Fruit fly (Drosophila melanogaster) whole organism, embryonic: Measurements from ENCODE around the gene obst-J.

Source experiments
- ATbp ChIP-seq: fragments of 200-800 bp; sonication (Bioruptor generic); optimal IDR thresholded peaks from 2 replicates; lab custom pipeline; 2017; ENCODE audit warnings: missing biosample characterization, mild to moderate bottlenecking, missing genetic modification characterization, missing genetic modification reagents
- Adf1 ChIP-seq: fragments of 200-800 bp; sonication (Bioruptor generic); IDR thresholded peaks from 2 replicates; pipeline ENCODE4 v1.3.6; 2022; ENCODE audit warnings: missing biosample characterization, missing genetic modification characterization
- Atf6 ChIP-seq: fragments of 200-800 bp; sonication (Bioruptor generic); IDR thresholded peaks from 2 replicates; pipeline ENCODE4 v1.3.6; 2022; ENCODE audit warnings: missing biosample characterization, missing genetic modification characterization
- B-H1 ChIP-seq: fragments of 200-800 bp; sonication (Bioruptor generic); IDR thresholded peaks from 3 replicates; pipeline ENCODE4 v1.3.6; 2022; ENCODE audit warnings: missing biosample characterization, missing genetic modification characterization
- CG11456 ChIP-seq: fragments of 200-800 bp; sonication (Bioruptor generic); IDR thresholded peaks from 3 replicates; pipeline ENCODE4 v1.3.6; 2022; ENCODE audit warnings: missing biosample characterization, missing genetic modification characterization
- CG11696 ChIP-seq: fragments of 200-800 bp; sonication (Bioruptor generic); IDR thresholded peaks from 2 replicates; pipeline ENCODE4 v1.3.6; 2022; ENCODE audit warnings: missing biosample characterization, missing genetic modification characterization
- CG11723 ChIP-seq: fragments of 200-800 bp; sonication (Bioruptor generic); optimal IDR thresholded peaks from 2 replicates; lab custom pipeline; 2017; ENCODE audit warnings: missing biosample characterization, mild to moderate bottlenecking, missing genetic modification characterization
- CG12071 ChIP-seq: fragments of 200-800 bp; sonication (Bioruptor generic); optimal IDR thresholded peaks from 3 replicates; lab custom pipeline; 2018; ENCODE audit warnings: missing biosample characterization, mild to moderate bottlenecking, missing genetic modification characterization
- CG12744 ChIP-seq: fragments of 200-800 bp; sonication (Bioruptor generic); optimal IDR thresholded peaks from 2 replicates; lab custom pipeline; 2016; ENCODE audit warnings: missing biosample characterization, missing genetic modification characterization
- CG15011 ChIP-seq: fragments of 200-800 bp; sonication (Bioruptor generic); optimal IDR thresholded peaks from 3 replicates; lab custom pipeline; 2018; ENCODE audit warnings: missing biosample characterization, mild to moderate bottlenecking, missing genetic modification characterization
- CG15601 ChIP-seq: fragments of 200-800 bp; sonication (Bioruptor generic); optimal IDR thresholded peaks from 3 replicates; lab custom pipeline; 2019; ENCODE audit warnings: missing biosample characterization, mild to moderate bottlenecking, missing genetic modification characterization, moderate library complexity
- CG1602 ChIP-seq: fragments of 200-800 bp; sonication (Bioruptor generic); optimal IDR thresholded peaks from 3 replicates; lab custom pipeline; 2016; ENCODE audit warnings: missing biosample characterization, missing genetic modification characterization
- CG17912 ChIP-seq: fragments of 200-800 bp; sonication (Bioruptor generic); optimal IDR thresholded peaks from 2 replicates; lab custom pipeline; 2018; ENCODE audit warnings: missing biosample characterization, mild to moderate bottlenecking, missing genetic modification characterization
- CG2120 ChIP-seq: fragments of 200-800 bp; sonication (Bioruptor generic); optimal IDR thresholded peaks from 3 replicates; lab custom pipeline; 2016; ENCODE audit warnings: missing biosample characterization, missing genetic modification characterization
- CG2129 ChIP-seq: fragments of 200-800 bp; sonication (Bioruptor generic); IDR thresholded peaks from 2 replicates; pipeline ENCODE4 v1.3.6; 2022; ENCODE audit warnings: missing biosample characterization, missing genetic modification characterization; ENCODE audit not compliant: partially characterized antibody
- CG31441 ChIP-seq: fragments of 200-800 bp; sonication (Bioruptor generic); IDR thresholded peaks from 2 replicates; pipeline ENCODE4 v1.3.6; 2022; ENCODE audit warnings: missing biosample characterization, missing genetic modification characterization
- CG34224 ChIP-seq: fragments of 200-800 bp; sonication (Bioruptor generic); IDR thresholded peaks from 3 replicates; pipeline ENCODE4 v1.3.6; 2022; ENCODE audit warnings: missing biosample characterization, missing genetic modification characterization; ENCODE audit not compliant: partially characterized antibody
- CG34376 ChIP-seq: fragments of 200-800 bp; sonication (Bioruptor generic); optimal IDR thresholded peaks from 2 replicates; lab custom pipeline; 2018; ENCODE audit warnings: missing biosample characterization, mild to moderate bottlenecking, missing genetic modification characterization
- CG34422 ChIP-seq: fragments of 200-800 bp; sonication (Bioruptor generic); IDR thresholded peaks from 3 replicates; pipeline ENCODE4 v1.3.6; 2022; ENCODE audit warnings: missing biosample characterization, missing genetic modification characterization
- CG42726 ChIP-seq: fragments of 200-800 bp; sonication (Bioruptor generic); IDR thresholded peaks from 2 replicates; pipeline ENCODE4 v1.3.6; 2022; ENCODE audit warnings: missing biosample characterization, missing genetic modification characterization; ENCODE audit not compliant: partially characterized antibody
- CG4424 ChIP-seq: fragments of 200-800 bp; sonication (Bioruptor generic); optimal IDR thresholded peaks from 3 replicates; lab custom pipeline; 2016; ENCODE audit warnings: missing biosample characterization, missing genetic modification characterization
- CG5180 ChIP-seq: fragments of 200-800 bp; sonication (Bioruptor generic); optimal IDR thresholded peaks from 3 replicates; lab custom pipeline; 2017; ENCODE audit warnings: missing biosample characterization, missing genetic modification characterization, mild to moderate bottlenecking, moderate library complexity, missing genetic modification reagents
- CG6272 ChIP-seq: fragments of 200-800 bp; sonication (Bioruptor generic); IDR thresholded peaks from 2 replicates; pipeline ENCODE4 v1.3.6; 2022; ENCODE audit warnings: missing biosample characterization, missing genetic modification characterization
- CG7987 ChIP-seq: fragments of 200-800 bp; sonication (Bioruptor generic); optimal IDR thresholded peaks from 2 replicates; lab custom pipeline; 2018; ENCODE audit warnings: missing biosample characterization, mild to moderate bottlenecking, missing genetic modification characterization, moderate library complexity
- CG8478 ChIP-seq: fragments of >200 bp; optimal IDR thresholded peaks from 2 replicates; lab custom pipeline; 2018
- Dbx ChIP-seq: fragments of 200-800 bp; sonication (Bioruptor generic); IDR thresholded peaks from 3 replicates; pipeline ENCODE4 v1.3.6; 2022; ENCODE audit warnings: missing biosample characterization, missing genetic modification characterization
- E2f2 ChIP-seq: fragments of 200-800 bp; sonication (Bioruptor generic); IDR thresholded peaks from 2 replicates; pipeline ENCODE4 v1.3.6; 2022; ENCODE audit warnings: missing biosample characterization, missing genetic modification characterization
- MTF-1 ChIP-seq: fragments of 200-800 bp; sonication (Bioruptor generic); optimal IDR thresholded peaks from 2 replicates; lab custom pipeline; 2018; ENCODE audit warnings: missing biosample characterization, mild to moderate bottlenecking, missing genetic modification characterization, borderline replicate concordance
- NC2β ChIP-seq: fragments of 200-800 bp; sonication (Bioruptor generic); optimal IDR thresholded peaks from 2 replicates; lab custom pipeline; 2016; ENCODE audit warnings: missing biosample characterization, missing genetic modification characterization
- Opbp ChIP-seq: fragments of 200-800 bp; sonication (Bioruptor generic); IDR thresholded peaks from 3 replicates; pipeline ENCODE4 v1.3.6; 2022; ENCODE audit warnings: missing biosample characterization, missing genetic modification characterization; ENCODE audit not compliant: partially characterized antibody
- Poxn ChIP-seq: fragments of 200-800 bp; sonication (Bioruptor generic); IDR thresholded peaks from 2 replicates; pipeline ENCODE4 v1.3.6; 2022; ENCODE audit warnings: missing biosample characterization, missing genetic modification characterization
- ab ChIP-seq: fragments of 200-800 bp; sonication (Bioruptor generic); optimal IDR thresholded peaks from 2 replicates; lab custom pipeline; 2016; ENCODE audit warnings: missing biosample characterization, missing genetic modification characterization
- abd-A ChIP-seq: fragments of 200-800 bp; sonication (Bioruptor generic); optimal IDR thresholded peaks from 3 replicates; lab custom pipeline; 2019; ENCODE audit warnings: missing biosample characterization, mild to moderate bottlenecking, missing genetic modification characterization, moderate library complexity
- az2 ChIP-seq: fragments of 200-800 bp; sonication (Bioruptor generic); optimal IDR thresholded peaks from 3 replicates; lab custom pipeline; 2016; ENCODE audit warnings: missing biosample characterization, missing genetic modification characterization
- bab2 ChIP-seq: fragments of 200-800 bp; sonication (Bioruptor generic); optimal IDR thresholded peaks from 2 replicates; lab custom pipeline; 2016; ENCODE audit warnings: missing biosample characterization, missing genetic modification characterization
- ci ChIP-seq: fragments of 200-800 bp; sonication (Bioruptor generic); IDR thresholded peaks from 3 replicates; pipeline ENCODE4 v1.3.6; 2022; ENCODE audit warnings: missing biosample characterization, missing genetic modification characterization
- fd64A ChIP-seq: fragments of 200-800 bp; sonication (Bioruptor generic); optimal IDR thresholded peaks from 3 replicates; lab custom pipeline; 2018; ENCODE audit warnings: missing biosample characterization, mild to moderate bottlenecking, missing genetic modification characterization
- gsb ChIP-seq: fragments of 200-800 bp; sonication (Bioruptor generic); IDR thresholded peaks from 2 replicates; pipeline ENCODE4 v1.3.6; 2022; ENCODE audit warnings: missing biosample characterization, missing genetic modification characterization
- ham ChIP-seq: fragments of 200-800 bp; sonication (Bioruptor generic); IDR thresholded peaks from 2 replicates; pipeline ENCODE4 v1.3.6; 2022; ENCODE audit warnings: missing biosample characterization, missing genetic modification characterization
- hth ChIP-seq: fragments of >200 bp; optimal IDR thresholded peaks from 2 replicates; lab custom pipeline; 2017; ENCODE audit warnings: inconsistent platforms
- insv ChIP-seq, 2 experiments: fragments of 200-800 bp; sonication (Bioruptor generic); optimal IDR thresholded peaks; 3 replicates each; lab custom pipeline; 2016 to 2018; ENCODE audit warnings: missing biosample characterization in 2 of 2, missing genetic modification characterization in 2 of 2
- inv ChIP-seq: fragments of 200-800 bp; sonication (Bioruptor generic); IDR thresholded peaks from 2 replicates; pipeline ENCODE4 v1.3.6; 2022; ENCODE audit warnings: missing biosample characterization, missing genetic modification characterization; ENCODE audit not compliant: partially characterized antibody
- mam ChIP-seq: fragments of 200-800 bp; sonication (Bioruptor generic); optimal IDR thresholded peaks from 3 replicates; lab custom pipeline; 2016; ENCODE audit warnings: missing biosample characterization, missing genetic modification characterization
- mirr ChIP-seq: fragments of 200-800 bp; sonication (Bioruptor generic); optimal IDR thresholded peaks from 3 replicates; lab custom pipeline; 2018; ENCODE audit warnings: missing biosample characterization, mild to moderate bottlenecking, missing genetic modification characterization
- nerfin-1 ChIP-seq: fragments of 200-800 bp; sonication (Bioruptor generic); optimal IDR thresholded peaks from 3 replicates; lab custom pipeline; 2019; ENCODE audit warnings: missing biosample characterization, mild to moderate bottlenecking, missing genetic modification characterization, moderate library complexity
- oc ChIP-seq: fragments of 200-800 bp; sonication (Bioruptor generic); optimal IDR thresholded peaks from 2 replicates; lab custom pipeline; 2018; ENCODE audit warnings: missing biosample characterization, mild to moderate bottlenecking, missing genetic modification characterization, moderate library complexity
- odd ChIP-seq: fragments of 200-800 bp; sonication (Bioruptor generic); optimal IDR thresholded peaks from 2 replicates; lab custom pipeline; 2017; ENCODE audit warnings: missing biosample characterization, mild to moderate bottlenecking, missing genetic modification characterization
- pita ChIP-seq: fragments of 200-800 bp; sonication (Bioruptor generic); optimal IDR thresholded peaks from 2 replicates; lab custom pipeline; 2017; ENCODE audit warnings: missing biosample characterization, mild to moderate bottlenecking, missing genetic modification characterization
- sr ChIP-seq: fragments of 200-800 bp; sonication (Bioruptor generic); IDR thresholded peaks from 3 replicates; pipeline ENCODE4 v1.3.6; 2022; ENCODE audit warnings: missing biosample characterization, missing genetic modification characterization
- sug ChIP-seq: fragments of 200-800 bp; optimal IDR thresholded peaks from 2 replicates; lab custom pipeline; 2019; ENCODE audit warnings: missing biosample characterization, mild to moderate bottlenecking, missing genetic modification characterization, moderate library complexity
- unc-4 ChIP-seq: fragments of 200-800 bp; sonication (Bioruptor generic); IDR thresholded peaks from 2 replicates; pipeline ENCODE4 v1.3.6; 2022; ENCODE audit warnings: missing biosample characterization, missing genetic modification characterization; ENCODE audit not compliant: partially characterized antibody
- usp ChIP-seq: fragments of >200 bp; optimal IDR thresholded peaks from 2 replicates; lab custom pipeline; 2017; ENCODE audit warnings: missing biosample characterization, missing genetic modification characterization

obst-J gene

DNA sequence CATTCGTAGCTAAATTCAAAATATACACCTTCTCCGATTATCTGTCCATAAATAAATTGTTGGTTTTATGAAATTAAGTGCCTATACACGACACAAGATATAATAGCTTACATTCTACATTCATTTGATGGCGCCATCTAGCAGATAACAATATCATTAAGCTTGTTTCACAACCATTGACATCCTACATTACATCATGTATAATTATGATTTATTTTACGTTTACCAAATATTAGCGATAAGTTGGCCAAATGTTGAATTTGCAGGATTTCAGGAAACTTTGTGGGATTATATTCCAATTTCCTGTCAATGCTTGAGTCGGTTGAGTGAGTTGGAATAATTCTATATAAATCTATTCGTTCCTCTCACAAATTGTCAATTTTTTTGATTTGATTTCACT is 34.2 kb downstream of the obst-J start (continued):
- TF ChIP-seq CG11723 (GFP tag; lab: Kevin White, UChicago), result no peak
- peak; percentile 57 for TF ChIP-seq abd-A (tag; lab: Kevin White, UChicago)
- no peak for TF ChIP-seq CG17912 (GFP tag; lab: Kevin White, UChicago)
- no peak for TF ChIP-seq oc
- peak; percentile 34; the same call in 1 of the 3 replicates for TF ChIP-seq CG34422 (GFP tag; lab: Robert Waterston, UW)
- TF ChIP-seq ATbp (GFP tag; lab: Kevin White, UChicago), result no peak
- TF ChIP-seq CG5180, result no peak
- no peak for TF ChIP-seq CG2129
- no peak for TF ChIP-seq hth (lab: Kevin White, UChicago)
- TF ChIP-seq odd, result no peak
- no peak for TF ChIP-seq E2f2 (GFP tag; lab: Robert Waterston, UW)
- no peak for TF ChIP-seq az2 (GFP tag; lab: Kevin White, UChicago)
- TF ChIP-seq Atf6 (GFP tag; lab: Robert Waterston, UW), result no peak
- no peak for TF ChIP-seq CG11696 (GFP tag; lab: Robert Waterston, UW)
- no peak for TF ChIP-seq ab (GFP tag; lab: Kevin White, UChicago)
- TF ChIP-seq MTF-1, result no peak
- TF ChIP-seq CG31441, result no peak
- TF ChIP-seq CG34224 (GFP tag; lab: Robert Waterston, UW), result no peak
- TF ChIP-seq CG34376, result no peak
- TF ChIP-seq mam (GFP tag; lab: Kevin White, UChicago), result peak; percentile 23
- TF ChIP-seq fd64A (GFP tag; lab: Kevin White, UChicago), result no peak
- no peak for TF ChIP-seq usp
- TF ChIP-seq CG12071, result no peak
- TF ChIP-seq CG1602 (GFP tag; lab: Kevin White, UChicago), result no peak
- TF ChIP-seq insv (GFP tag; optimal IDR thresholded peaks at IDR 0.05; lab: Kevin White, UChicago), result no peak
- TF ChIP-seq bab2 (GFP tag; lab: Kevin White, UChicago), result no peak
- peak; percentile 36; the same call in 1 of the 3 replicates for TF ChIP-seq Opbp (GFP tag; lab: Robert Waterston, UW)
- TF ChIP-seq nerfin-1 (tag; lab: Kevin White, UChicago), result no peak
- 0 out of 2 replicates have a peak, but pooled peaks have one; percentile 17 for TF ChIP-seq inv (GFP tag; lab: Robert Waterston, UW)
- TF ChIP-seq CG12744 (GFP tag; lab: Kevin White, UChicago), result no peak
- peak; percentile 20 for TF ChIP-seq CG2120 (GFP tag; lab: Kevin White, UChicago)
- TF ChIP-seq Adf1, result peak; percentile 8; the same call in 1 of the 2 replicates
- peak; percentile 91 for TF ChIP-seq CG42726 (GFP tag; lab: Robert Waterston, UW)
- no peak for TF ChIP-seq sr (GFP tag; lab: Robert Waterston, UW)
- TF ChIP-seq ham (GFP tag; lab: Robert Waterston, UW), result no peak
- no peak for TF ChIP-seq CG15011 (GFP tag; lab: Kevin White, UChicago)
- no peak for TF ChIP-seq unc-4 (GFP tag; lab: Robert Waterston, UW)
- no peak for TF ChIP-seq Poxn (GFP tag; lab: Robert Waterston, UW)
- no peak for TF ChIP-seq CG15601
- TF ChIP-seq Dbx, result no peak
- TF ChIP-seq CG11456 (GFP tag; lab: Robert Waterston, UW), result no peak
- no peak for TF ChIP-seq CG6272 (GFP tag; lab: Robert Waterston, UW)
- no peak for TF ChIP-seq CG4424 (GFP tag; lab: Kevin White, UChicago)
- no peak for TF ChIP-seq CG7987 (GFP tag; lab: Kevin White, UChicago)
- TF ChIP-seq B-H1, result no peak
- TF ChIP-seq mirr (GFP tag; lab: Kevin White, UChicago), result no peak
- no peak for TF ChIP-seq NC2β (GFP tag; lab: Kevin White, UChicago)
- no peak for TF ChIP-seq ci (GFP tag; lab: Robert Waterston, UW)
- no peak for TF ChIP-seq gsb (GFP tag; lab: Robert Waterston, UW)
- no peak for TF ChIP-seq CG8478 (lab: Kevin White, UChicago)
- peak; percentile 60 for TF ChIP-seq pita (GFP tag; lab: Kevin White, UChicago)
- TF ChIP-seq sug (tag; lab: Kevin White, UChicago), result peak; percentile 21
